Fruit fly (Drosophila melanogaster): ENCODE results near the gene CG7208.

CG7208 gene

DNA sequence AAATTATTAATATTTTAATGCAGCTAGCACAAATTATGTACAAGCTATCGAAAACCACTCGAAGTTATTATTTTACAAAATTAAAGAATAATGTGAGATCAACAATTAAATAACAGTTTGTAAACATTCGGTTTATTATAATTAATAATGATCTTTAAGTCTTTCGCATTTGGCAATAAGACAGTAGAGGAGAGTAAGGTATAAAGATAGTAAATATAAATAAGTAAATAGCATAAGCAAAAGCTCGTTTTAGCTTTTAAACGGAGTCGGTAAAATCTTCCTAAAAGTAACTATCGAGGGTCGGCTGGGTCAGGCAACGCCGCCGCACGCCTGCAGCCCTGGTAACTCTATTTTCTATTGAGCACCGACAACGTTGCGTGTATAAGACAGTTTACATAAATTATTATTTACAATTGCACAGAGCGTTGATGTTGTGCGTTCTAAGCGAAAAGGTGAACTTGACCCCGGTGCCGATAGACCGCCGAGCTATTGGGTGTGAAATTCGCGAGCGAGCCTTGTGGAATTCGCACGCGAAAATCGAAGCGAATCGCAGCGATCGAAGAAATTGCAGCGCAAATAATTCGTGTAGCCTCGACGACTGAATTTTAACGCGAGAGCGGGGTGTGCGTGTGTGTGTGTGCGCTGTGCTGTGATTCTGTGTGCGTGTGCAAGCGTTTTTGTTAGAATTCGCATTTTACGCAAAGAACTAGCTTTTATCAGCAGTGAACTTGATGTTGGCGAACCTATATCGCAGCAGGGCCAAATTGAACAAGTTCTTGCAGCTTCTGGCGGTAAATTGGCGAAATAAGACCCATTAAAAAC lies 17.9 kb downstream of the CG7208 start, which contains the start of gene wrd (continued):
- 0 out of 2 replicates have a peak, but pooled peaks have one; percentile 7 for TF ChIP-seq CG32532 (GFP tag; IDR thresholded peaks at IDR 0.05)
- no peak for TF ChIP-seq gt (GFP tag; IDR thresholded peaks at IDR 0.05)
- TF ChIP-seq lab (GFP tag; optimal IDR thresholded peaks at IDR 0.05): no peak
- peak; percentile 49 for TF ChIP-seq CG11504 (tag; optimal IDR thresholded peaks at IDR 0.05)
- peak; percentile 82; the same call in 3 of the 4 replicates for TF ChIP-seq chinmo (GFP tag; IDR thresholded peaks at IDR 0.05; ENCODE audit: partially characterized antibody)
- TF ChIP-seq sr (GFP tag; IDR thresholded peaks at IDR 0.05): no peak
- TF ChIP-seq CG17829 (tag; optimal IDR thresholded peaks at IDR 0.05): peak; percentile 20
- TF ChIP-seq insv (GFP tag; optimal IDR thresholded peaks at IDR 0.05): no peak
- no peak for TF ChIP-seq CG13123 (GFP tag; optimal IDR thresholded peaks at IDR 0.05)
- no peak for TF ChIP-seq maf-S (GFP tag; optimal IDR thresholded peaks at IDR 0.05)
- TF ChIP-seq CG18011 (GFP tag; optimal IDR thresholded peaks at IDR 0.05): no peak
- no peak for TF ChIP-seq CG4820 (GFP tag; optimal IDR thresholded peaks at IDR 0.05)
- no peak for TF ChIP-seq Dp (GFP tag; optimal IDR thresholded peaks at IDR 0.05)
- TF ChIP-seq jumu (GFP tag; optimal IDR thresholded peaks at IDR 0.05): no peak
- TF ChIP-seq NC2β (GFP tag; optimal IDR thresholded peaks at IDR 0.05): no peak
- TF ChIP-seq YL-1 (GFP tag; optimal IDR thresholded peaks at IDR 0.05): no peak
- no peak for TF ChIP-seq CG33557 (GFP tag; optimal IDR thresholded peaks at IDR 0.05)
- no peak for TF ChIP-seq kah (GFP tag; optimal IDR thresholded peaks at IDR 0.05)
- no peak for TF ChIP-seq pita (GFP tag; optimal IDR thresholded peaks at IDR 0.05)
- TF ChIP-seq bab2 (GFP tag; optimal IDR thresholded peaks at IDR 0.05): peak; percentile 6
- no peak for TF ChIP-seq br (optimal IDR thresholded peaks at IDR 0.05)
- no peak for TF ChIP-seq CG33213 (GFP tag; optimal IDR thresholded peaks at IDR 0.05)
- peak; percentile 2 for TF ChIP-seq CG4424 (GFP tag; optimal IDR thresholded peaks at IDR 0.05)
- no peak for TF ChIP-seq Kr (GFP tag; optimal IDR thresholded peaks at IDR 0.05)
- peak; percentile 33 for TF ChIP-seq Oli (tag; optimal IDR thresholded peaks at IDR 0.05)
- no peak for TF ChIP-seq CG4854 (GFP tag; optimal IDR thresholded peaks at IDR 0.05)
- no peak for TF ChIP-seq CG31224 (GFP tag; IDR thresholded peaks at IDR 0.05)
- peak; percentile 79 for TF ChIP-seq CG15514 (GFP tag; optimal IDR thresholded peaks at IDR 0.05)
- no peak for TF ChIP-seq CG17612 (GFP tag; IDR thresholded peaks at IDR 0.05)
- no peak for TF ChIP-seq CG9876 (GFP tag; optimal IDR thresholded peaks at IDR 0.05)
- TF ChIP-seq h (optimal IDR thresholded peaks at IDR 0.05): no peak
- TF ChIP-seq CG13424 (tag; optimal IDR thresholded peaks at IDR 0.05): peak; percentile 41
- no peak for TF ChIP-seq CG4730 (GFP tag; IDR thresholded peaks at IDR 0.05)
- no peak for TF ChIP-seq CG10979 (tag; optimal IDR thresholded peaks at IDR 0.05)
- TF ChIP-seq tll (GFP tag; optimal IDR thresholded peaks at IDR 0.05): no peak
- no peak for TF ChIP-seq peb (GFP tag; IDR thresholded peaks at IDR 0.05)
- no peak for TF ChIP-seq CG18476 (GFP tag; optimal IDR thresholded peaks at IDR 0.05)
- no peak for TF ChIP-seq CG16863 (GFP tag; optimal IDR thresholded peaks at IDR 0.05)
- TF ChIP-seq en (GFP tag; optimal IDR thresholded peaks at IDR 0.05): no peak
- TF ChIP-seq CG6854 (GFP tag; optimal IDR thresholded peaks at IDR 0.05): no peak
- TF ChIP-seq CG2116 (GFP tag; optimal IDR thresholded peaks at IDR 0.05): peak; percentile 1
- no peak for TF ChIP-seq Doc2 (GFP tag; IDR thresholded peaks at IDR 0.05)
- no peak for TF ChIP-seq Dbx (GFP tag; IDR thresholded peaks at IDR 0.05)
- no peak for TF ChIP-seq Sin3A (optimal IDR thresholded peaks at IDR 0.05)
- TF ChIP-seq gce (GFP tag; IDR thresholded peaks at IDR 0.05): no peak
- no peak for TF ChIP-seq CG11560 (tag; IDR thresholded peaks at IDR 0.05)
- TF ChIP-seq CG6175 (GFP tag; IDR thresholded peaks at IDR 0.05): no peak
- no peak for TF ChIP-seq Elba2 (GFP tag; optimal IDR thresholded peaks at IDR 0.05)
- peak; percentile 8; the same call in 1 of the 2 replicates for TF ChIP-seq CG3847 (GFP tag; IDR thresholded peaks at IDR 0.05)
- no peak for TF ChIP-seq ERR (GFP tag; optimal IDR thresholded peaks at IDR 0.05)
- TF ChIP-seq zen2 (GFP tag; IDR thresholded peaks at IDR 0.05; ENCODE audit: partially characterized antibody): no peak
